Worm (Caenorhabditis elegans): ENCODE results near the gene F54C8.7.

- TF ChIP-seq blmp-1 (tag; optimal IDR thresholded peaks at IDR 0.05; ENCODE audit: insufficient read depth) = no peak
- no peak for TF ChIP-seq lin-39 (tag; optimal IDR thresholded peaks at IDR 0.05)
- TF ChIP-seq R02D3.7 (tag; optimal IDR thresholded peaks at IDR 0.05) = no peak
- no peak for TF ChIP-seq unc-62 (GFP tag; optimal IDR thresholded peaks at IDR 0.05)
- TF ChIP-seq mdl-1 (tag; optimal IDR thresholded peaks at IDR 0.05) = no peak
- no peak for TF ChIP-seq ztf-11 (tag; optimal IDR thresholded peaks at IDR 0.05)
- no peak for TF ChIP-seq snpc-4 (tag; optimal IDR thresholded peaks at IDR 0.05)
- no peak for TF ChIP-seq lin-13 (GFP tag; optimal IDR thresholded peaks at IDR 0.05)
- no peak for TF ChIP-seq nhr-11 (tag; optimal IDR thresholded peaks at IDR 0.05)
Measured at ce11 chrIII:9461894-9462784, 8.3 kb upstream of the F54C8.7 start.

Data from whole organism, L2 larva.